Fruit fly (Drosophila melanogaster) whole organism: ENCODE results near the gene CG42780.

ENCODE experiments used
- EcR ChIP-seq, 2 experiments: fragments of >200 bp; optimal IDR thresholded peaks; 2 replicates each; lab custom pipeline; 2017; ENCODE audit warnings: missing biosample characterization in 2 of 2, missing genetic modification characterization in 2 of 2, missing genetic modification reagents in 2 of 2
- psq ChIP-seq: fragments of >200 bp; optimal IDR thresholded peaks from 2 replicates; lab custom pipeline; 2017
- usp ChIP-seq: fragments of >200 bp; optimal IDR thresholded peaks from 2 replicates; lab custom pipeline; 2017; ENCODE audit warnings: missing biosample characterization, missing genetic modification characterization, mixed read lengths

dm6 chrX:7336121-7336961 is 4.3 kb upstream of the CG42780 start:
- TF ChIP-seq psq (lab: Kevin White, UChicago) (no peak), usp (GFP tag; lab: Kevin White, UChicago) (no peak), EcR (GFP tag; optimal IDR thresholded peaks at IDR 0.05; lab: Kevin White, UChicago) (no peak)
